Worm (Caenorhabditis elegans): Measurements from ENCODE around the gene amt-1.

DNA sequence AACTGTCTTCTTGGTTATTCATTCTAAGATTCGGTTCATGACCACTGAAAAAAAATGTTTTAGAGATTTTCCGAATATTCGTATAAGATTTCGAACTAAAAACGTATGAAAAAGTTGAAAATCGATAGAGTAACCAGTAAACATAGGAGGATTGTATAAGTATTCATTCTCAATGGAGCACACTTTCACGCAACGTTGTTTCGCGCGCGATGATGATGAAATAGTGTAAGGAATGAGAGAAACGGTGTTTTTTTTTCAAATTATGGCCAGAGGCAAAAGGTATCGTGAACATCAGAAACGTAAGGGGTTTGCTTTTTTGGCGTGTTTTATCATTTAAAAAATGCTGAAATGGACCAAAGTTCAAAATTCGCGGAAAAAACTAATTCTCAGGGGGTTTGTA is 48.3 kb downstream of the amt-1 start, which contains the start of gene pqn-65:
- TF ChIP-seq lin-35 (GFP tag; optimal IDR thresholded peaks at IDR 0.05) (no peak), akir-1 (GFP tag; optimal IDR thresholded peaks at IDR 0.05) (no peak), Y79H2A.3 (GFP tag; conservative IDR thresholded peaks at IDR 0.05) (no peak), attf-3 (GFP tag; conservative IDR thresholded peaks at IDR 0.05) (no peak), egl-44 (GFP tag; IDR thresholded peaks at IDR 0.05) (no peak), ama-1 (optimal IDR thresholded peaks at IDR 0.05) (no peak), ama-1 (GFP tag; optimal IDR thresholded peaks at IDR 0.05) (no peak), hrde-1 (tag; optimal IDR thresholded peaks at IDR 0.05; ENCODE audit: borderline replicate concordance) (no peak), lin-26 (GFP tag; IDR thresholded peaks at IDR 0.05) (no peak), snpc-1.1 (tag; optimal IDR thresholded peaks at IDR 0.05; ENCODE audit: insufficient read depth) (no peak), K11D2.4 (GFP tag; IDR thresholded peaks at IDR 0.05) (no peak)
